Fruit fly (Drosophila melanogaster) whole organism, embryonic: ENCODE results near the gene CG4615.

ENCODE experiments used
- Atf6 ChIP-seq: fragments of 200-800 bp; sonication (Bioruptor generic); IDR thresholded peaks from 2 replicates; pipeline ENCODE4 v1.3.6; 2022; ENCODE audit warnings: missing biosample characterization, missing genetic modification characterization
- Bdp1 ChIP-seq: fragments of 200-800 bp; sonication (Bioruptor generic); optimal IDR thresholded peaks from 3 replicates; lab custom pipeline; 2016; ENCODE audit warnings: missing biosample characterization, missing genetic modification characterization
- CG10543 ChIP-seq: fragments of 200-800 bp; sonication (Bioruptor generic); optimal IDR thresholded peaks from 3 replicates; lab custom pipeline; 2017; ENCODE audit warnings: missing biosample characterization, mild to moderate bottlenecking, missing genetic modification characterization, moderate library complexity
- CG10959 ChIP-seq: fragments of 200-800 bp; sonication (Bioruptor generic); IDR thresholded peaks from 2 replicates; pipeline ENCODE4 v1.3.6; 2022; ENCODE audit warnings: missing biosample characterization, missing genetic modification characterization
- CG11247 ChIP-seq: fragments of 200-800 bp; sonication (Bioruptor generic); IDR thresholded peaks from 2 replicates; pipeline ENCODE4 v1.3.6; 2022; ENCODE audit warnings: missing biosample characterization, missing genetic modification characterization
- CG11723 ChIP-seq: fragments of 200-800 bp; sonication (Bioruptor generic); optimal IDR thresholded peaks from 2 replicates; lab custom pipeline; 2017; ENCODE audit warnings: missing biosample characterization, mild to moderate bottlenecking, missing genetic modification characterization
- CG13296 ChIP-seq: fragments of 200-800 bp; sonication (Bioruptor generic); optimal IDR thresholded peaks from 3 replicates; lab custom pipeline; 2018; ENCODE audit warnings: missing biosample characterization, mild to moderate bottlenecking, missing genetic modification characterization
- CG14710 ChIP-seq: fragments of 200-800 bp; sonication (Bioruptor generic); optimal IDR thresholded peaks from 3 replicates; lab custom pipeline; 2019; ENCODE audit warnings: missing biosample characterization, mild to moderate bottlenecking, missing genetic modification characterization, moderate library complexity
- CG16863 ChIP-seq: fragments of 200-800 bp; sonication (Bioruptor generic); optimal IDR thresholded peaks from 3 replicates; lab custom pipeline; 2016; ENCODE audit warnings: missing biosample characterization, missing genetic modification characterization
- CG2875 ChIP-seq: fragments of 200-800 bp; sonication (Bioruptor generic); optimal IDR thresholded peaks from 2 replicates; lab custom pipeline; 2017; ENCODE audit warnings: missing biosample characterization, mild to moderate bottlenecking, missing genetic modification characterization, missing genetic modification reagents
- CG3847 ChIP-seq: fragments of 200-800 bp; sonication (Bioruptor generic); IDR thresholded peaks from 2 replicates; pipeline ENCODE4 v1.3.6; 2022; ENCODE audit warnings: missing biosample characterization, missing genetic modification characterization
- CG4360 ChIP-seq: fragments of 200-800 bp; sonication (Bioruptor generic); IDR thresholded peaks from 2 replicates; pipeline ENCODE4 v1.3.6; 2022; ENCODE audit warnings: missing biosample characterization, missing genetic modification characterization
- CG5180 ChIP-seq: fragments of 200-800 bp; sonication (Bioruptor generic); optimal IDR thresholded peaks from 3 replicates; lab custom pipeline; 2017; ENCODE audit warnings: missing biosample characterization, missing genetic modification characterization, mild to moderate bottlenecking, moderate library complexity, missing genetic modification reagents
- CG5953 ChIP-seq: fragments of 200-800 bp; sonication (Bioruptor generic); IDR thresholded peaks from 2 replicates; pipeline ENCODE4 v1.3.6; 2022; ENCODE audit warnings: missing biosample characterization, missing genetic modification characterization
- CG6654 ChIP-seq: fragments of 200-800 bp; sonication (Bioruptor generic); optimal IDR thresholded peaks from 2 replicates; lab custom pipeline; 2017; ENCODE audit warnings: missing biosample characterization, mild to moderate bottlenecking, missing genetic modification characterization
- CG7786 ChIP-seq: fragments of 200-800 bp; sonication (Bioruptor generic); optimal IDR thresholded peaks from 2 replicates; lab custom pipeline; 2016; ENCODE audit warnings: missing biosample characterization, missing genetic modification characterization
- CG9797 ChIP-seq: fragments of 200-800 bp; sonication (Bioruptor generic); optimal IDR thresholded peaks from 3 replicates; lab custom pipeline; 2018; ENCODE audit warnings: missing biosample characterization, mild to moderate bottlenecking, missing genetic modification characterization
- CG9876 ChIP-seq: fragments of 200-800 bp; sonication (Bioruptor generic); optimal IDR thresholded peaks from 2 replicates; lab custom pipeline; 2016; ENCODE audit warnings: missing biosample characterization, missing genetic modification characterization
- CHES-1-like ChIP-seq: fragments of 200-800 bp; sonication (Bioruptor generic); optimal IDR thresholded peaks from 2 replicates; lab custom pipeline; 2016; ENCODE audit warnings: missing biosample characterization, missing genetic modification characterization
- D ChIP-seq, 2 experiments: fragments of 200-800 bp in 1 of 2; fragments of >200 bp in 1 of 2; sonication (Bioruptor generic) in 1 of 2; optimal IDR thresholded peaks; 2 replicates in 1 of 2; 3 replicates in 1 of 2; lab custom pipeline; 2017; ENCODE audit warnings: mild to moderate bottlenecking in 1 of 2, missing biosample characterization in 1 of 2, missing genetic modification characterization in 1 of 2, missing genetic modification reagents in 1 of 2
- Dp ChIP-seq: fragments of 200-800 bp; sonication (Bioruptor generic); optimal IDR thresholded peaks from 2 replicates; lab custom pipeline; 2018; ENCODE audit warnings: missing biosample characterization, mild to moderate bottlenecking, missing genetic modification characterization, moderate library complexity
- HLH54F ChIP-seq: fragments of 200-800 bp; sonication (Bioruptor generic); optimal IDR thresholded peaks from 3 replicates; lab custom pipeline; 2016; ENCODE audit warnings: missing biosample characterization, missing genetic modification characterization
- Lim3 ChIP-seq: fragments of 200-800 bp; sonication (Bioruptor generic); IDR thresholded peaks from 2 replicates; pipeline ENCODE4 v1.3.6; 2022; ENCODE audit warnings: missing biosample characterization, missing genetic modification characterization
- Med ChIP-seq: fragments of 200-800 bp; sonication (Bioruptor generic); peaks from one replicate; lab custom pipeline; 2016; ENCODE audit warnings: missing biosample characterization, missing genetic modification characterization, mild to moderate bottlenecking, inconsistent platforms, moderate library complexity
- NFAT ChIP-seq: fragments of 200-800 bp; sonication (Bioruptor generic); IDR thresholded peaks from 2 replicates; pipeline ENCODE4 v1.3.6; 2022; ENCODE audit warnings: missing biosample characterization, missing genetic modification characterization
- Nf-YA ChIP-seq: fragments of 200-800 bp; sonication (Bioruptor generic); IDR thresholded peaks from 2 replicates; pipeline ENCODE4 v1.3.6; 2022; ENCODE audit warnings: missing biosample characterization, missing genetic modification characterization
- Rfx ChIP-seq: fragments of 200-800 bp; sonication (Bioruptor generic); IDR thresholded peaks from 2 replicates; pipeline ENCODE4 v1.3.6; 2022; ENCODE audit warnings: missing biosample characterization, missing genetic modification characterization
- Side ChIP-seq: fragments of 200-800 bp; sonication (Bioruptor generic); optimal IDR thresholded peaks from 2 replicates; lab custom pipeline; 2016; ENCODE audit warnings: missing biosample characterization, missing genetic modification characterization
- Six4 ChIP-seq: fragments of 200-800 bp; sonication (Bioruptor generic); optimal IDR thresholded peaks from 2 replicates; lab custom pipeline; 2016; ENCODE audit warnings: missing biosample characterization, missing genetic modification characterization
- Sry-δ ChIP-seq: fragments of 200-800 bp; sonication (Bioruptor generic); optimal IDR thresholded peaks from 2 replicates; lab custom pipeline; 2016; ENCODE audit warnings: missing biosample characterization, missing genetic modification characterization
- Xrp1 ChIP-seq: fragments of 200-800 bp; sonication (Bioruptor generic); IDR thresholded peaks from 2 replicates; pipeline ENCODE4 v1.3.6; 2022; ENCODE audit warnings: missing biosample characterization, missing genetic modification characterization
- YL-1 ChIP-seq: fragments of 200-800 bp; sonication (Bioruptor generic); optimal IDR thresholded peaks from 3 replicates; lab custom pipeline; 2017; ENCODE audit warnings: missing biosample characterization, mild to moderate bottlenecking, missing genetic modification characterization
- al ChIP-seq: fragments of 200-800 bp; sonication (Bioruptor generic); IDR thresholded peaks from 2 replicates; pipeline ENCODE4 v1.3.6; 2022; ENCODE audit warnings: missing biosample characterization, missing genetic modification characterization
- ci ChIP-seq: fragments of 200-800 bp; sonication (Bioruptor generic); IDR thresholded peaks from 3 replicates; pipeline ENCODE4 v1.3.6; 2022; ENCODE audit warnings: missing biosample characterization, missing genetic modification characterization
- crol ChIP-seq: fragments of 200-800 bp; sonication (Bioruptor generic); IDR thresholded peaks from 2 replicates; pipeline ENCODE4 v1.3.6; 2022; ENCODE audit warnings: missing biosample characterization, missing genetic modification characterization
- danr ChIP-seq: fragments of 200-800 bp; sonication (Bioruptor generic); IDR thresholded peaks from 2 replicates; pipeline ENCODE4 v1.3.6; 2022; ENCODE audit warnings: missing biosample characterization, missing genetic modification characterization
- ewg ChIP-seq: fragments of 200-800 bp; sonication (Bioruptor generic); optimal IDR thresholded peaks from 3 replicates; lab custom pipeline; 2017; ENCODE audit warnings: mild to moderate bottlenecking, missing biosample characterization, missing genetic modification reagents, missing genetic modification characterization
- gfzf ChIP-seq: fragments of 200-800 bp; sonication (Bioruptor generic); optimal IDR thresholded peaks from 2 replicates; lab custom pipeline; 2016; ENCODE audit warnings: missing biosample characterization, mild to moderate bottlenecking, missing genetic modification characterization, moderate library complexity
- gsb ChIP-seq: fragments of 200-800 bp; sonication (Bioruptor generic); IDR thresholded peaks from 2 replicates; pipeline ENCODE4 v1.3.6; 2022; ENCODE audit warnings: missing biosample characterization, missing genetic modification characterization
- h ChIP-seq: fragments of >200 bp; optimal IDR thresholded peaks from 2 replicates; lab custom pipeline; 2017
- kni ChIP-seq: fragments of 200-800 bp; sonication (Bioruptor generic); optimal IDR thresholded peaks from 3 replicates; lab custom pipeline; 2017; ENCODE audit warnings: mild to moderate bottlenecking, missing biosample characterization, missing genetic modification reagents, missing genetic modification characterization
- mam ChIP-seq: fragments of 200-800 bp; sonication (Bioruptor generic); optimal IDR thresholded peaks from 3 replicates; lab custom pipeline; 2016; ENCODE audit warnings: missing biosample characterization, missing genetic modification characterization
- org-1 ChIP-seq: fragments of 200-800 bp; sonication (Bioruptor generic); optimal IDR thresholded peaks from 2 replicates; lab custom pipeline; 2017; ENCODE audit warnings: missing biosample characterization, missing genetic modification characterization
- pb ChIP-seq: fragments of 200-800 bp; sonication (Bioruptor generic); optimal IDR thresholded peaks from 3 replicates; lab custom pipeline; 2016; ENCODE audit warnings: missing biosample characterization, missing genetic modification characterization
- phol ChIP-seq: fragments of 200-800 bp; sonication (Bioruptor generic); optimal IDR thresholded peaks from 3 replicates; lab custom pipeline; 2018; ENCODE audit warnings: missing biosample characterization, mild to moderate bottlenecking, missing genetic modification characterization, moderate library complexity
- pum ChIP-seq: fragments of 200-800 bp; sonication (Bioruptor generic); optimal IDR thresholded peaks from 2 replicates; lab custom pipeline; 2016; ENCODE audit warnings: missing biosample characterization, missing genetic modification characterization
- ro ChIP-seq: fragments of 200-800 bp; sonication (Bioruptor generic); IDR thresholded peaks from 2 replicates; pipeline ENCODE4 v1.3.6; 2022; ENCODE audit warnings: missing biosample characterization, missing genetic modification characterization
- row ChIP-seq: fragments of 200-800 bp; sonication (Bioruptor generic); IDR thresholded peaks from 3 replicates; pipeline ENCODE4 v1.3.6; 2022; ENCODE audit warnings: missing biosample characterization, missing genetic modification characterization
- sob ChIP-seq: fragments of 200-800 bp; sonication (Bioruptor generic); IDR thresholded peaks from 2 replicates; pipeline ENCODE4 v1.3.6; 2022; ENCODE audit warnings: missing biosample characterization, missing genetic modification characterization
- sqz ChIP-seq: fragments of 200-800 bp; sonication (Bioruptor generic); optimal IDR thresholded peaks from 3 replicates; lab custom pipeline; 2018; ENCODE audit warnings: missing biosample characterization, mild to moderate bottlenecking, missing genetic modification characterization
- unpg ChIP-seq: fragments of 200-800 bp; sonication (Bioruptor generic); optimal IDR thresholded peaks from 3 replicates; lab custom pipeline; 2018; ENCODE audit warnings: missing biosample characterization, mild to moderate bottlenecking, missing genetic modification characterization, moderate library complexity

CG4615 gene

dm6 chrX:7096495-7096995 lies 5.6 kb downstream of the CG4615 start (continued):
- peak; percentile 38; the same call in 1 of the 2 replicates for TF ChIP-seq CG10959 (GFP tag; lab: Robert Waterston, UW)
- TF ChIP-seq danr (GFP tag; lab: Robert Waterston, UW) = peak; percentile 71; the same call in 1 of the 2 replicates
- TF ChIP-seq Sry-δ (GFP tag; lab: Kevin White, UChicago) = peak; percentile 19
- peak; percentile 67 for TF ChIP-seq CG5180 (GFP tag; lab: Kevin White, UChicago)
- peak; percentile 75 for TF ChIP-seq HLH54F (GFP tag; lab: Kevin White, UChicago)
- peak; percentile 31 for TF ChIP-seq Six4 (GFP tag; lab: Kevin White, UChicago)
- TF ChIP-seq Bdp1 (GFP tag; lab: Kevin White, UChicago) = peak; percentile 73
- TF ChIP-seq phol (tag; lab: Kevin White, UChicago) = peak; percentile 83
- peak; percentile 79 for TF ChIP-seq sob
- peak; percentile 58 for TF ChIP-seq pb (GFP tag; lab: Kevin White, UChicago)
- TF ChIP-seq pum (GFP tag; lab: Kevin White, UChicago) = peak; percentile 51
- peak; percentile 76 for TF ChIP-seq CG11723 (GFP tag; lab: Kevin White, UChicago)
- no peak for TF ChIP-seq Dp (GFP tag; lab: Kevin White, UChicago)
- TF ChIP-seq org-1 (GFP tag; lab: Kevin White, UChicago) = peak; percentile 83
- peak; percentile 91 for TF ChIP-seq CG13296 (GFP tag; lab: Kevin White, UChicago)
- TF ChIP-seq CHES-1-like (GFP tag; lab: Kevin White, UChicago) = peak; percentile 64
- TF ChIP-seq ci (GFP tag; lab: Robert Waterston, UW) = peak; percentile 66
- TF ChIP-seq row (GFP tag; lab: Robert Waterston, UW) = peak; percentile 91
- TF ChIP-seq CG7786 = peak; percentile 79
- peak; percentile 63 for TF ChIP-seq al
- TF ChIP-seq CG11247 (GFP tag; lab: Robert Waterston, UW) = peak; percentile 68; the same call in 1 of the 2 replicates
- TF ChIP-seq ro (GFP tag; lab: Robert Waterston, UW) = peak; percentile 27; the same call in 1 of the 2 replicates
- TF ChIP-seq sqz = no peak
- peak; percentile 72 for TF ChIP-seq CG4360 (GFP tag; lab: Robert Waterston, UW)
- TF ChIP-seq crol (GFP tag; lab: Robert Waterston, UW) = no peak
- TF ChIP-seq CG10543 (GFP tag; lab: Kevin White, UChicago) = peak; percentile 84
- peak; percentile 79 for TF ChIP-seq CG14710
- TF ChIP-seq Rfx = peak; percentile 87
- TF ChIP-seq unpg = peak; percentile 88
- TF ChIP-seq CG5953 = peak; percentile 63; the same call in 1 of the 2 replicates
- TF ChIP-seq mam (GFP tag; lab: Kevin White, UChicago) = peak; percentile 72
- peak; percentile 55 for TF ChIP-seq ewg (GFP tag; lab: Kevin White, UChicago)
- TF ChIP-seq Atf6 (GFP tag; lab: Robert Waterston, UW) = peak; percentile 86
- TF ChIP-seq gsb = peak; percentile 75
- peak; percentile 55 for TF ChIP-seq Side (GFP tag; lab: Kevin White, UChicago)
- TF ChIP-seq Med (GFP tag; lab: Kevin White, UChicago) = peak; percentile 95
- no peak for TF ChIP-seq CG9797 (GFP tag; lab: Kevin White, UChicago)
- TF ChIP-seq Lim3 (GFP tag; lab: Robert Waterston, UW) = no peak
- TF ChIP-seq CG6654 (GFP tag; lab: Kevin White, UChicago) = peak; percentile 49
- peak; percentile 25 for TF ChIP-seq kni (GFP tag; lab: Kevin White, UChicago)
- peak; percentile 63 for TF ChIP-seq Nf-YA
- TF ChIP-seq NFAT (GFP tag; lab: Robert Waterston, UW) = peak; percentile 70
- TF ChIP-seq CG9876 = peak; percentile 27
- TF ChIP-seq h (lab: Kevin White, UChicago) = no peak
- no peak for TF ChIP-seq gfzf (GFP tag; lab: Kevin White, UChicago)
- no peak for TF ChIP-seq YL-1 (GFP tag; lab: Kevin White, UChicago)
- TF ChIP-seq CG16863 = peak; percentile 75
- no peak for TF ChIP-seq D (optimal IDR thresholded peaks at IDR 0.05; lab: Kevin White, UChicago)
- TF ChIP-seq D (GFP tag; optimal IDR thresholded peaks at IDR 0.05; lab: Kevin White, UChicago) = peak; percentile 78
- peak; percentile 59 for TF ChIP-seq CG2875 (GFP tag; lab: Kevin White, UChicago)
- TF ChIP-seq Xrp1 (GFP tag; lab: Robert Waterston, UW) = peak; percentile 84
- TF ChIP-seq CG3847 (GFP tag; lab: Robert Waterston, UW) = peak; percentile 61
